Worm (Caenorhabditis elegans) whole organism, L4/young adult: ENCODE results near the gene msp-45.

Experiments used
- W03F9.2 ChIP-seq: fragments of 150-350 bp; optimal IDR thresholded peaks from 2 replicates; lab custom pipeline; 2014; ENCODE audit warnings: missing biosample characterization, missing genetic modification characterization
- him-1 ChIP-seq: sonication (generic microtip); optimal IDR thresholded peaks from 2 replicates; lab custom pipeline; 2016; ENCODE audit warnings: missing genotype, missing genetic modification reagents, missing genetic modification characterization, missing compliant biosample characterization

- no peak for TF ChIP-seq him-1 (tag; lab: Kevin White, UChicago)
- TF ChIP-seq W03F9.2 (tag; lab: Kevin White, UChicago), result no peak
Measured at ce11 chrII:5157525-5157924, 642 bp upstream of the msp-45 start, which contains the start of gene srb-13.
